Worm (Caenorhabditis elegans) whole organism, young adult: ENCODE data around the gene prdm-14.
A peak's percentile ranks its signal among the peaks of the same experiment; 100 is the strongest.

Experiments used
- B0261.1 ChIP-seq: sonication (generic microtip); optimal IDR thresholded peaks from 2 replicates; lab custom pipeline; 2016; ENCODE audit warnings: mild to moderate bottlenecking, missing genetic modification characterization, moderate library complexity, missing compliant biosample characterization
- B0336.3 ChIP-seq: fragments of 200-800 bp; sonication (Bioruptor generic); IDR thresholded peaks from 2 replicates; pipeline ENCODE4 v1.3.6; 2022; ENCODE audit warnings: missing genetic modification characterization, missing compliant biosample characterization
- D2030.7 ChIP-seq: fragments of 200-800 bp; sonication (Bioruptor generic); IDR thresholded peaks from 2 replicates; pipeline ENCODE4 v1.3.6; 2022; ENCODE audit warnings: missing genetic modification reagents, missing genetic modification characterization, missing compliant biosample characterization
- K12H6.12 ChIP-seq: fragments of 200-800 bp; sonication (Bioruptor generic); optimal IDR thresholded peaks from 2 replicates; lab custom pipeline; 2018; ENCODE audit warnings: mild to moderate bottlenecking, missing genetic modification characterization, missing compliant biosample characterization
- T07F8.4 ChIP-seq: sonication (generic microtip); optimal IDR thresholded peaks from 2 replicates; lab custom pipeline; 2016; ENCODE audit warnings: mild to moderate bottlenecking, missing genetic modification characterization, moderate library complexity, missing compliant biosample characterization
- Y56A3A.18 ChIP-seq: fragments of 200-800 bp; sonication (Bioruptor generic); IDR thresholded peaks from 2 replicates; pipeline ENCODE4 v1.3.6; 2022; ENCODE audit warnings: missing genetic modification reagents, missing genetic modification characterization, missing compliant biosample characterization
- Y79H2A.3 ChIP-seq: fragments of 200-800 bp; sonication (Bioruptor generic); conservative IDR thresholded peaks from 2 replicates; pipeline ENCODE4 v1.3.6; 2022; ENCODE audit warnings: missing genetic modification reagents, missing genetic modification characterization, missing compliant biosample characterization
- attf-3 ChIP-seq: fragments of 200-800 bp; sonication (Bioruptor generic); conservative IDR thresholded peaks from 2 replicates; pipeline ENCODE4 v1.3.6; 2022; ENCODE audit warnings: missing genetic modification reagents, missing genetic modification characterization, missing compliant biosample characterization
- attf-5 ChIP-seq: fragments of 200-800 bp; sonication (Bioruptor generic); optimal IDR thresholded peaks from 2 replicates; lab custom pipeline; 2018; ENCODE audit warnings: mild to moderate bottlenecking, missing genetic modification characterization, missing compliant biosample characterization
- attf-6 ChIP-seq: fragments of 200-800 bp; sonication (Bioruptor generic); IDR thresholded peaks from 2 replicates; pipeline ENCODE4 v1.3.6; 2022; ENCODE audit warnings: missing genetic modification reagents, missing genetic modification characterization, missing compliant biosample characterization
- cebp-1 ChIP-seq, 2 experiments: fragments of 200-800 bp in 1 of 2; sonication (Bioruptor generic) in 1 of 2; sonication (generic microtip) in 1 of 2; IDR thresholded peaks in 1 of 2; optimal IDR thresholded peaks in 1 of 2; 2 replicates each; pipeline versions ENCODE4 v1.3.6 to Lab custom; 2017 to 2022; ENCODE audit warnings: missing compliant biosample characterization in 2 of 2, missing genetic modification characterization in 2 of 2, mild to moderate bottlenecking in 1 of 2, missing genetic modification reagents in 1 of 2, moderate library complexity in 1 of 2
- cebp-2 ChIP-seq: fragments of 200-800 bp; sonication (Bioruptor generic); IDR thresholded peaks from 2 replicates; pipeline ENCODE4 v1.3.6; 2022; ENCODE audit warnings: missing genetic modification characterization, missing compliant biosample characterization
- ceh-100 ChIP-seq: fragments of 200-800 bp; sonication (Bioruptor generic); IDR thresholded peaks from 2 replicates; pipeline ENCODE4 v1.3.6; 2022; ENCODE audit warnings: missing genetic modification reagents, missing genetic modification characterization, missing compliant biosample characterization
- ceh-79 ChIP-seq: sonication (generic microtip); optimal IDR thresholded peaks from 2 replicates; lab custom pipeline; 2017; ENCODE audit warnings: mild to moderate bottlenecking, missing genetic modification characterization, missing compliant biosample characterization
- die-1 ChIP-seq: sonication (generic microtip); optimal IDR thresholded peaks from 2 replicates; lab custom pipeline; 2016; ENCODE audit warnings: missing genotype, mild to moderate bottlenecking, missing genetic modification characterization, missing compliant biosample characterization
- dox-1 ChIP-seq: fragments of 200-800 bp; sonication (Bioruptor generic); IDR thresholded peaks from 2 replicates; pipeline ENCODE4 v1.3.6; 2022; ENCODE audit warnings: missing genetic modification reagents, missing genetic modification characterization, missing compliant biosample characterization
- egrh-3 ChIP-seq: fragments of 200-800 bp; sonication (Bioruptor generic); IDR thresholded peaks from 2 replicates; pipeline ENCODE4 v1.3.6; 2022; ENCODE audit warnings: missing genetic modification reagents, missing genetic modification characterization, missing compliant biosample characterization
- him-1 ChIP-seq: sonication (generic microtip); optimal IDR thresholded peaks from 2 replicates; lab custom pipeline; 2016; ENCODE audit warnings: missing genotype, missing genetic modification reagents, missing genetic modification characterization, missing compliant biosample characterization
- hlh-26 ChIP-seq: fragments of 200-800 bp; sonication (Bioruptor generic); conservative IDR thresholded peaks from 2 replicates; pipeline ENCODE4 v1.3.6; 2022; ENCODE audit warnings: missing genetic modification reagents, missing genetic modification characterization, missing compliant biosample characterization
- hrde-1 ChIP-seq: sonication (generic microtip); optimal IDR thresholded peaks from 2 replicates; lab custom pipeline; 2016; ENCODE audit warnings: missing genetic modification characterization, mild to moderate bottlenecking, missing compliant biosample characterization, moderate library complexity, missing genotype, missing genetic modification reagents, borderline replicate concordance
- let-526 ChIP-seq: fragments of 200-800 bp; sonication (Bioruptor generic); IDR thresholded peaks from 2 replicates; pipeline ENCODE4 v1.3.6; 2022; ENCODE audit warnings: missing genetic modification reagents, missing genetic modification characterization, missing compliant biosample characterization
- lin-35 ChIP-seq, 3 experiments: fragments of 150-350 bp in 2 of 3; sonication (generic microtip) in 1 of 3; optimal IDR thresholded peaks; 2 replicates each; lab custom pipeline; 2014 to 2018; ENCODE audit warnings: missing biosample characterization in 3 of 3, missing genetic modification characterization in 3 of 3, missing genetic modification reagents in 3 of 3
- lin-54 ChIP-seq: fragments of 200-800 bp; sonication (Bioruptor generic); optimal IDR thresholded peaks from 2 replicates; lab custom pipeline; 2018; ENCODE audit warnings: mild to moderate bottlenecking, missing genetic modification characterization, missing compliant biosample characterization
- lir-1 ChIP-seq: fragments of 200-800 bp; sonication (Bioruptor generic); conservative IDR thresholded peaks from 2 replicates; pipeline ENCODE4 v1.3.6; 2022; ENCODE audit warnings: missing genetic modification reagents, missing genetic modification characterization, missing compliant biosample characterization
- mes-4 ChIP-seq: sonication (generic microtip); optimal IDR thresholded peaks from 2 replicates; lab custom pipeline; 2016; ENCODE audit warnings: missing genotype, missing genetic modification characterization, missing compliant biosample characterization
- nhr-27 ChIP-seq: fragments of 200-800 bp; sonication (Bioruptor generic); optimal IDR thresholded peaks from 2 replicates; lab custom pipeline; 2018; ENCODE audit warnings: mild to moderate bottlenecking, missing genetic modification characterization, moderate library complexity, missing compliant biosample characterization
- nhr-80 ChIP-seq: sonication (generic microtip); optimal IDR thresholded peaks from 2 replicates; lab custom pipeline; 2016; ENCODE audit warnings: missing genetic modification characterization, missing compliant biosample characterization
- nhr-90 ChIP-seq: sonication (generic microtip); optimal IDR thresholded peaks from 2 replicates; lab custom pipeline; 2016; ENCODE audit warnings: missing genotype, mild to moderate bottlenecking, missing genetic modification characterization, missing compliant biosample characterization
- pbrm-1 ChIP-seq: fragments of 200-800 bp; sonication (Bioruptor generic); IDR thresholded peaks from 2 replicates; pipeline ENCODE4 v1.3.6; 2022; ENCODE audit warnings: missing genetic modification reagents, missing genetic modification characterization, missing compliant biosample characterization
- rcor-1 ChIP-seq: fragments of 200-800 bp; sonication (Bioruptor generic); IDR thresholded peaks from 2 replicates; pipeline ENCODE4 v1.3.6; 2022; ENCODE audit warnings: missing genetic modification reagents, missing genetic modification characterization, missing compliant biosample characterization
- tbp1 ChIP-seq: fragments of 200-800 bp; sonication (Bioruptor generic); optimal IDR thresholded peaks from 2 replicates; lab custom pipeline; 2018; ENCODE audit warnings: mild to moderate bottlenecking, missing genetic modification characterization, missing compliant biosample characterization
- unc-62 ChIP-seq: fragments of 150-350 bp; optimal IDR thresholded peaks from 2 replicates; lab custom pipeline; 2014; ENCODE audit warnings: missing biosample characterization, missing genetic modification reagents, missing genetic modification characterization
- zfh-2 ChIP-seq: fragments of 200-800 bp; sonication (Bioruptor generic); conservative IDR thresholded peaks from 2 replicates; pipeline ENCODE4 v1.3.6; 2022; ENCODE audit warnings: missing genetic modification reagents, missing genetic modification characterization, missing compliant biosample characterization
- ztf-18 ChIP-seq: sonication (generic microtip); optimal IDR thresholded peaks from 2 replicates; lab custom pipeline; 2016; ENCODE audit warnings: missing genotype, mild to moderate bottlenecking, missing genetic modification characterization, missing compliant biosample characterization
- ztf-25 ChIP-seq: fragments of 200-800 bp; sonication (Bioruptor generic); IDR thresholded peaks from 2 replicates; pipeline ENCODE4 v1.3.6; 2022; ENCODE audit warnings: missing genetic modification reagents, missing genetic modification characterization, missing compliant biosample characterization
- ztf-28 ChIP-seq: fragments of 200-800 bp; sonication (Bioruptor generic); IDR thresholded peaks from 2 replicates; pipeline ENCODE4 v1.3.6; 2022; ENCODE audit warnings: missing genetic modification reagents, missing genetic modification characterization, missing compliant biosample characterization

The prdm-14 gene

DNA sequence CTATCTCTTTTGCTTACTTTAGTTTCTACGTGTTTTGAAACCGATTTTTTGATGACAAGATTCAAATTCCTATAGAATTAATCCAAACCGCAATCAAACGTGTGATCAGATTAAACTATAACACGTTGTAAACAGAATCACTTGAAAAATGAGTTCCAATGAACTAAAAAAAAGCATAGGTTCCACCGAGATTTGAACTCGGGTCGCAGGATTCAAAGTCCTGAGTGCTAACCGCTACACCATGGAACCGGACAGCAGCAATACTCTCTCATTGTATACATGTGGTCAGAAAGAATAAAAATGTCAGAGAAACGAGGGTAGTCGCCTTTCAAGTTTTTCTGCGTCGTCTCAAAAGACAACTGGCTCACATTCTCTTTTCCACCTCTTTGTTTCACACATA, 45.4 kb downstream of the prdm-14 start (continued):
- peak; percentile 85 for TF ChIP-seq nhr-90 (tag; lab: Kevin White, UChicago)
- no peak for TF ChIP-seq zfh-2 (GFP tag; lab: Robert Waterston, UW)
- no peak for TF ChIP-seq cebp-1 (GFP tag; IDR thresholded peaks at IDR 0.05; lab: Robert Waterston, UW)
- TF ChIP-seq cebp-1 (tag; optimal IDR thresholded peaks at IDR 0.05; lab: Kevin White, UChicago), result peak; percentile 68
- TF ChIP-seq him-1 (tag; lab: Kevin White, UChicago), result peak; percentile 5
- TF ChIP-seq lin-54 (GFP tag; lab: Kevin White, UChicago), result peak; percentile 46
- TF ChIP-seq hlh-26 (GFP tag; lab: Robert Waterston, UW), result no peak
- peak; percentile 33; the same call in 1 of the 2 replicates for TF ChIP-seq ztf-28
- TF ChIP-seq attf-5 (GFP tag; lab: Kevin White, UChicago), result peak; percentile 42
- peak; percentile 92 for TF ChIP-seq tbp1 (GFP tag; lab: Kevin White, UChicago)
- TF ChIP-seq Y56A3A.18, result peak; percentile 59; the same call in 1 of the 2 replicates
- TF ChIP-seq ceh-100 (GFP tag; lab: Robert Waterston, UW), result peak; percentile 39; the same call in 1 of the 2 replicates
- TF ChIP-seq mes-4 (tag; lab: Kevin White, UChicago), result peak; percentile 71
- peak; percentile 86; the same call in 1 of the 2 replicates for TF ChIP-seq cebp-2 (GFP tag; lab: Robert Waterston, UW)
- peak; percentile 23; the same call in 1 of the 2 replicates for TF ChIP-seq B0336.3 (GFP tag; lab: Robert Waterston, UW)
- peak; percentile 54 for TF ChIP-seq hrde-1 (tag; lab: Kevin White, UChicago)
- peak; percentile 13 for TF ChIP-seq nhr-27

DNA sequence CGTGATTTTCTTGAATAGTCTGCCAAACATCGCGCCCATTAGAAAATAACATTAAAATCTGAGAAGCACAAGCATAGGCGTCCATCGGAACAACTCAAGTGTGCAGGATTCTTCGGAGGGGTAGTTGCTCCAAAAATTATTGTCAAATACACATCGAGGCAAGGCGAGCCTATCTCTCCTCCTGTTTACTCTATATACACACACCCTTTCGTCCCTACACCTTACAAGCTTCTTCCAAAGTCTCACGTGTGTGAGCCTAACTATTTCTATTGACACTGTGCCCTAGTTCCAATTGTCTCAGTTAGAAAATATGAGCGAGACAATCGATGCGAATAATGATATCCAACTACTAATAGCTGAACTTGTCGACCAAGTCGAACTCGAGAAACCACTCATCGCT, 45.9 kb downstream of the prdm-14 start:
- TF ChIP-seq let-526 (no peak), unc-62 (no peak), nhr-27 (no peak), ceh-79 (tag; lab: Kevin White, UChicago) (no peak), attf-5 (GFP tag; lab: Kevin White, UChicago) (no peak), die-1 (tag; lab: Kevin White, UChicago) (no peak), ztf-18 (tag; lab: Kevin White, UChicago) (no peak), nhr-80 (tag; lab: Kevin White, UChicago) (no peak), egrh-3 (GFP tag; lab: Robert Waterston, UW) (no peak), D2030.7 (GFP tag; lab: Robert Waterston, UW) (no peak), ztf-25 (GFP tag; lab: Robert Waterston, UW) (no peak), lir-1 (GFP tag; lab: Robert Waterston, UW) (no peak), attf-3 (GFP tag; lab: Robert Waterston, UW) (no peak), pbrm-1 (GFP tag; lab: Robert Waterston, UW) (no peak), K12H6.12 (tag; lab: Kevin White, UChicago) (no peak), attf-6 (GFP tag; lab: Robert Waterston, UW) (no peak), B0261.1 (no peak), lin-35 (GFP tag; optimal IDR thresholded peaks at IDR 0.05; lab: Kevin White, UChicago) (no peak), T07F8.4 (tag; lab: Kevin White, UChicago) (no peak), Y79H2A.3 (GFP tag; lab: Robert Waterston, UW) (no peak)

DNA sequence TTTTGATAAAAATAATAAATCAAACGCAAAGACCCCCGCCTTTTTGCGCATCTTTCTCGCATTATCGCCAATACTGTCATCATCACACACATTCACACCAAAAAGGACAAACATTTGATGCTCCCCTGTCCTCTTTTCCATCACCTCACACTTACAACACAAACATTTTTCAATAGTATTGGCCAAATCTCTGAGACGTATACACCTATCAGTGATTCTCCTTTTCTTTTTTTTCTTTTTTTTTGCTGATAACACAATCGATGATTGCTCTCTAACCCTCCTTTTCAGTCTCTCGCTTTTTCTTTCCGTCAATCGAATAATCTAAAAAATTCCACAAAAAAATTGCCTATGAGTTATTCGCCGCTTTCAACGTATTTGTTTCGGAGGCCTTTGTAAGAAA, 50.8 kb downstream of the prdm-14 start:
- TF ChIP-seq dox-1 (GFP tag; lab: Robert Waterston, UW) (peak; percentile 48), nhr-80 (tag; lab: Kevin White, UChicago) (peak; percentile 89), rcor-1 (GFP tag; lab: Robert Waterston, UW) (no peak)
